Fruit fly (Drosophila melanogaster): ENCODE results near the gene Pxt.

Gene Pxt

DNA sequence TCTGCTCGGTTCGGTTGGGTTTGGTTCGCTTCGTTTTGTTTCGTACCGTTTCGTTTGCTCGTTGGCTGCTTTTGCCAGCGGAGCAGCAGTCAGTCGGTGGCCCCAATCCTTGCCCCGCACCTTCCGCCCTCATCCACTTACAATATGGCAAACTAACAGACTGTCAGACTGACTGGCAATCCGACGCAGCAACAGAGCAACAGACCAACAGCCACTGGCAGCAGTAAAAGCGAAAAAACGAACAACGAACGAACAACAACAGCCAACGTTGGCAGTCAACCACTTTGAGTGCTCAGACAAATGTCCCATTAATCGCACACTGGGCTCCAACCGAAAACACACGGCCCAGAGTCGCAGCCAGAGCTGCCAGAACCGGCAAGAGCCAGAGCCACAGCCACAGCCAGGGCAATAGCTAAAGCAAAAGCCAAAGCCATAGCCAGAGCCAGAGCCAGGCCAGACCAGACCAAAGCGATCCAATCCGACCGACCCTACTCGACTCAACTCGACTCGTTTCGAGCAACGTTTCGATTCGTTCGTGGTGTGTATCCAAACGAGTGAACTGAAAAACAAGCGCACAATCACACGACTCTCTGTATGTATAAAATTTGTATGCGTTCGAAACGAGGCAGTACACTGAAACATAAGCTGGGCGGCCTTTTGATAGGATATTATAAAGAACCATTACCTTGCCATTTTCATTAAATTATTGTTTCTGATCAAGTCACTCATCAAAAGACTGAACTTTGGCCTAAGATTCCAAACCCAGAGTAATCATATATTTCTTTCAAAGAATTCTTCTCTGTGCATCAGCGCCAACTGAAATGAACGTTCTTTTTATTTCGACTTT, 15.3 kb upstream of the Pxt start (continued):
- TF ChIP-seq H15 (GFP tag; IDR thresholded peaks at IDR 0.05) (peak; percentile 99), Hmr (GFP tag; optimal IDR thresholded peaks at IDR 0.05) (peak; percentile 99), Nf-YA (GFP tag; IDR thresholded peaks at IDR 0.05) (peak; percentile 98), jumu (GFP tag; optimal IDR thresholded peaks at IDR 0.05) (peak; percentile 99), CG13894 (tag; optimal IDR thresholded peaks at IDR 0.05) (peak; percentile 83), cato (GFP tag; optimal IDR thresholded peaks at IDR 0.05; ENCODE audit: borderline replicate concordance) (peak; percentile 99), Bdp1 (GFP tag; optimal IDR thresholded peaks at IDR 0.05) (peak; percentile 95), Rx (GFP tag; IDR thresholded peaks at IDR 0.05) (peak; percentile 99), tx (GFP tag; optimal IDR thresholded peaks at IDR 0.05) (peak; percentile 99), gsb-n (tag; optimal IDR thresholded peaks at IDR 0.05) (peak; percentile 99), Deaf1 (tag; optimal IDR thresholded peaks at IDR 0.05) (peak; percentile 95), repo (GFP tag; optimal IDR thresholded peaks at IDR 0.05) (peak; percentile 99), Mad (GFP tag; optimal IDR thresholded peaks at IDR 0.05) (peak; percentile 99), stwl (tag; optimal IDR thresholded peaks at IDR 0.05) (peak; percentile 69), Atf-2 (GFP tag; optimal IDR thresholded peaks at IDR 0.05) (peak; percentile 99), CG6254 (GFP tag; optimal IDR thresholded peaks at IDR 0.05) (peak; percentile 98), Taf1 (GFP tag; IDR thresholded peaks at IDR 0.05) (peak; percentile 98), CG11695 (GFP tag; IDR thresholded peaks at IDR 0.05) (peak; percentile 99), Trl (optimal IDR thresholded peaks at IDR 0.05) (no peak), Trl (GFP tag; optimal IDR thresholded peaks at IDR 0.05) (peak; percentile 99), CG12744 (GFP tag; optimal IDR thresholded peaks at IDR 0.05) (peak; percentile 99), CG2712 (tag; optimal IDR thresholded peaks at IDR 0.05) (peak; percentile 99), so (GFP tag; IDR thresholded peaks at IDR 0.05) (peak; percentile 99), inv (GFP tag; IDR thresholded peaks at IDR 0.05; ENCODE audit: partially characterized antibody) (no peak), cas (GFP tag; IDR thresholded peaks at IDR 0.05) (peak; percentile 97), nerfin-2 (GFP tag; IDR thresholded peaks at IDR 0.05; ENCODE audit: partially characterized antibody) (no peak), CG13424 (tag; optimal IDR thresholded peaks at IDR 0.05) (peak; percentile 97), gsb (GFP tag; IDR thresholded peaks at IDR 0.05) (peak; percentile 98), fru (optimal IDR thresholded peaks at IDR 0.05) (no peak), ro (GFP tag; IDR thresholded peaks at IDR 0.05) (peak; percentile 97), Dip2 (GFP tag; IDR thresholded peaks at IDR 0.05) (peak; percentile 70), kni (GFP tag; optimal IDR thresholded peaks at IDR 0.05) (peak; percentile 89), crp (GFP tag; optimal IDR thresholded peaks at IDR 0.05) (peak in 1 of 2 experiments; percentile 73), CG18599 (GFP tag; optimal IDR thresholded peaks at IDR 0.05) (peak; percentile 99), Vsx1 (GFP tag; optimal IDR thresholded peaks at IDR 0.05) (peak; percentile 98), oc (tag; optimal IDR thresholded peaks at IDR 0.05) (peak; percentile 99), slou (GFP tag; optimal IDR thresholded peaks at IDR 0.05) (peak; percentile 99), bab2 (GFP tag; optimal IDR thresholded peaks at IDR 0.05) (peak; percentile 99), hbn (GFP tag; IDR thresholded peaks at IDR 0.05; ENCODE audit: partially characterized antibody) (no peak), wdn (GFP tag; IDR thresholded peaks at IDR 0.05) (peak; percentile 98), fd3F (GFP tag; optimal IDR thresholded peaks at IDR 0.05) (peak; percentile 99), sim (GFP tag; IDR thresholded peaks at IDR 0.05) (peak; percentile 99), hkb (optimal IDR thresholded peaks at IDR 0.05) (no peak), hkb (GFP tag; IDR thresholded peaks at IDR 0.05) (peak; percentile 99), CG5953 (GFP tag; IDR thresholded peaks at IDR 0.05) (peak; percentile 98), Elba2 (GFP tag; optimal IDR thresholded peaks at IDR 0.05) (peak; percentile 75), ci (GFP tag; IDR thresholded peaks at IDR 0.05) (peak; percentile 99), aop (GFP tag; IDR thresholded peaks at IDR 0.05) (peak; percentile 93), CG34422 (GFP tag; IDR thresholded peaks at IDR 0.05) (peak; percentile 99), esg (GFP tag; conservative IDR thresholded peaks at IDR 0.05) (peak; percentile 99)

Data from whole organism, embryonic.